Worm (Caenorhabditis elegans): Measurements from ENCODE around the gene pqn-73.

DNA sequence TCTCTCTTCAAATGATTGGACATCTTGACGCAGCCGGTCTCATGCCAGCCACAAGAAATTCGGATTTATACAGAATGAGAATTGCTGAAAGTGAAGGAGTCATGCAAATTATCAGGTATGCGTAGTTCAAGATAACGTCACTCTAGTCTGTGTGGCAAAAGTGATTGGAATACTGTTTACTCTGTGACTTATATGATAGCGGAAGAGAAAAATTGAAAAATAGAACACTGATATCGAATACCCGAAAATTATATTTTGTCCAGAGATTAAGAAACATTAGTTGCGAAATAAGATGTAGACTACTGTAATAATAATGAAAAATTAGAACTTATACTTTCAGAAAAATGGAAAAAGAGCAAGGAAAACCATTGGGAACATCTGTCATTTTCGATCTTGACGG is 25.0 kb upstream of the pqn-73 start:
- TF ChIP-seq mep-1 (tag; optimal IDR thresholded peaks at IDR 0.05) (no peak), jun-1 (tag; optimal IDR thresholded peaks at IDR 0.05) (no peak), nhr-28 (tag; optimal IDR thresholded peaks at IDR 0.05) (no peak), elt-3 (tag; optimal IDR thresholded peaks at IDR 0.05) (no peak), unc-86 (tag; optimal IDR thresholded peaks at IDR 0.05) (no peak), nhr-12 (tag; optimal IDR thresholded peaks at IDR 0.05) (no peak), C04F5.9 (tag; optimal IDR thresholded peaks at IDR 0.05) (no peak), swsn-7 (tag; optimal IDR thresholded peaks at IDR 0.05) (no peak), lin-39 (tag; optimal IDR thresholded peaks at IDR 0.05) (no peak)
